Fruit fly (Drosophila melanogaster) whole organism, embryonic: Measurements from ENCODE around the gene CG9662.
A peak's percentile ranks its signal among the peaks of the same experiment; 100 is the strongest.

Experiments used
- CG1024 ChIP-seq: fragments of 200-800 bp; sonication (Bioruptor generic); IDR thresholded peaks from 2 replicates; pipeline ENCODE4 v1.3.6; 2022; ENCODE audit warnings: missing biosample characterization, missing genetic modification characterization
- CG10321 ChIP-seq: fragments of 200-800 bp; sonication (Bioruptor generic); IDR thresholded peaks from 2 replicates; pipeline ENCODE4 v1.3.6; 2022; ENCODE audit warnings: missing biosample characterization, missing genetic modification characterization
- CG10366 ChIP-seq: fragments of 200-800 bp; sonication (Bioruptor generic); IDR thresholded peaks from 2 replicates; pipeline ENCODE4 v1.3.6; 2022; ENCODE audit warnings: missing biosample characterization, missing genetic modification characterization
- CG12155 ChIP-seq: fragments of 200-800 bp; sonication (Bioruptor generic); optimal IDR thresholded peaks from 3 replicates; lab custom pipeline; 2016; ENCODE audit warnings: missing biosample characterization, missing genetic modification characterization
- CG12219 ChIP-seq: fragments of 200-800 bp; sonication (Bioruptor generic); optimal IDR thresholded peaks from 3 replicates; lab custom pipeline; 2018; ENCODE audit warnings: missing biosample characterization, mild to moderate bottlenecking, missing genetic modification characterization
- CG12769 ChIP-seq: fragments of 200-800 bp; sonication (Bioruptor generic); optimal IDR thresholded peaks from 2 replicates; lab custom pipeline; 2019; ENCODE audit warnings: missing biosample characterization, mild to moderate bottlenecking, missing genetic modification characterization, moderate library complexity
- CG14014 ChIP-seq: fragments of 200-800 bp; sonication (Bioruptor generic); IDR thresholded peaks from 2 replicates; pipeline ENCODE4 v1.3.6; 2022; ENCODE audit warnings: missing biosample characterization, missing genetic modification characterization
- CG1602 ChIP-seq: fragments of 200-800 bp; sonication (Bioruptor generic); optimal IDR thresholded peaks from 3 replicates; lab custom pipeline; 2016; ENCODE audit warnings: missing biosample characterization, missing genetic modification characterization
- CG16815 ChIP-seq: fragments of 200-800 bp; sonication (Bioruptor generic); optimal IDR thresholded peaks from 3 replicates; lab custom pipeline; 2017; ENCODE audit warnings: missing biosample characterization, mild to moderate bottlenecking, missing genetic modification characterization
- CG16863 ChIP-seq: fragments of 200-800 bp; sonication (Bioruptor generic); optimal IDR thresholded peaks from 3 replicates; lab custom pipeline; 2016; ENCODE audit warnings: missing biosample characterization, missing genetic modification characterization
- CG17186 ChIP-seq: fragments of 200-800 bp; sonication (Bioruptor generic); optimal IDR thresholded peaks from 3 replicates; lab custom pipeline; 2017; ENCODE audit warnings: missing biosample characterization, missing genetic modification reagents, missing genetic modification characterization
- CG17385 ChIP-seq: fragments of 200-800 bp; sonication (Bioruptor generic); optimal IDR thresholded peaks from 3 replicates; lab custom pipeline; 2018; ENCODE audit warnings: missing biosample characterization, mild to moderate bottlenecking, missing genetic modification characterization
- CG17568 ChIP-seq: fragments of 200-800 bp; sonication (Bioruptor generic); optimal IDR thresholded peaks from 2 replicates; lab custom pipeline; 2018; ENCODE audit warnings: missing biosample characterization, mild to moderate bottlenecking, missing genetic modification characterization, moderate library complexity
- CG32532 ChIP-seq: fragments of 200-800 bp; sonication (Bioruptor generic); IDR thresholded peaks from 2 replicates; pipeline ENCODE4 v1.3.6; 2022; ENCODE audit warnings: missing biosample characterization, missing genetic modification characterization
- CG5953 ChIP-seq: fragments of 200-800 bp; sonication (Bioruptor generic); IDR thresholded peaks from 2 replicates; pipeline ENCODE4 v1.3.6; 2022; ENCODE audit warnings: missing biosample characterization, missing genetic modification characterization
- CG7372 ChIP-seq: fragments of 200-800 bp; sonication (Bioruptor generic); IDR thresholded peaks from 2 replicates; pipeline ENCODE4 v1.3.6; 2022; ENCODE audit warnings: missing biosample characterization, missing genetic modification characterization
- CG9727 ChIP-seq: fragments of 200-800 bp; sonication (Bioruptor generic); optimal IDR thresholded peaks from 3 replicates; lab custom pipeline; 2017; ENCODE audit warnings: missing biosample characterization, mild to moderate bottlenecking, missing genetic modification characterization
- D ChIP-seq, 2 experiments: fragments of 200-800 bp in 1 of 2; fragments of >200 bp in 1 of 2; sonication (Bioruptor generic) in 1 of 2; optimal IDR thresholded peaks; 2 replicates in 1 of 2; 3 replicates in 1 of 2; lab custom pipeline; 2017; ENCODE audit warnings: mild to moderate bottlenecking in 1 of 2, missing biosample characterization in 1 of 2, missing genetic modification characterization in 1 of 2, missing genetic modification reagents in 1 of 2
- Dbx ChIP-seq: fragments of 200-800 bp; sonication (Bioruptor generic); IDR thresholded peaks from 3 replicates; pipeline ENCODE4 v1.3.6; 2022; ENCODE audit warnings: missing biosample characterization, missing genetic modification characterization
- Elba2 ChIP-seq: fragments of 200-800 bp; sonication (Bioruptor generic); optimal IDR thresholded peaks from 3 replicates; lab custom pipeline; 2016; ENCODE audit warnings: missing biosample characterization, missing genetic modification characterization
- Ets65A ChIP-seq: fragments of 200-800 bp; sonication (Bioruptor generic); peaks from one replicate; lab custom pipeline; 2016; ENCODE audit warnings: missing biosample characterization, missing genetic modification characterization
- HLH3B ChIP-seq: fragments of 200-800 bp; sonication (Bioruptor generic); IDR thresholded peaks from 2 replicates; pipeline ENCODE4 v1.3.6; 2022; ENCODE audit warnings: missing biosample characterization, missing genetic modification characterization
- Hr78 ChIP-seq, 2 experiments: fragments of 200-800 bp in 1 of 2; fragments of >200 bp in 1 of 2; sonication (Bioruptor generic) in 1 of 2; optimal IDR thresholded peaks; 2 replicates each; lab custom pipeline; 2017 to 2019; ENCODE audit warnings: missing biosample characterization in 2 of 2, missing genetic modification characterization in 2 of 2, mild to moderate bottlenecking in 1 of 2, moderate library complexity in 1 of 2
- Poxn ChIP-seq: fragments of 200-800 bp; sonication (Bioruptor generic); IDR thresholded peaks from 2 replicates; pipeline ENCODE4 v1.3.6; 2022; ENCODE audit warnings: missing biosample characterization, missing genetic modification characterization
- Six4 ChIP-seq: fragments of 200-800 bp; sonication (Bioruptor generic); optimal IDR thresholded peaks from 2 replicates; lab custom pipeline; 2016; ENCODE audit warnings: missing biosample characterization, missing genetic modification characterization
- TFAM ChIP-seq: fragments of 200-800 bp; sonication (Bioruptor generic); optimal IDR thresholded peaks from 2 replicates; lab custom pipeline; 2017; ENCODE audit warnings: missing biosample characterization, missing genetic modification characterization, inconsistent platforms
- Vsx1 ChIP-seq: fragments of 200-800 bp; sonication (Bioruptor generic); optimal IDR thresholded peaks from 2 replicates; lab custom pipeline; 2017; ENCODE audit warnings: missing biosample characterization, mild to moderate bottlenecking, missing genetic modification characterization, missing genetic modification reagents
- amos ChIP-seq: fragments of 200-800 bp; sonication (Bioruptor generic); IDR thresholded peaks from 2 replicates; pipeline ENCODE4 v1.3.6; 2022; ENCODE audit warnings: missing biosample characterization, missing genetic modification characterization; ENCODE audit not compliant: partially characterized antibody
- ato ChIP-seq: fragments of 200-800 bp; sonication (Bioruptor generic); IDR thresholded peaks from 2 replicates; pipeline ENCODE4 v1.3.6; 2022; ENCODE audit warnings: missing biosample characterization, missing genetic modification characterization; ENCODE audit not compliant: partially characterized antibody
- bcd ChIP-seq: fragments of 200-800 bp; sonication (Bioruptor generic); optimal IDR thresholded peaks from 2 replicates; lab custom pipeline; 2017; ENCODE audit warnings: missing biosample characterization, mild to moderate bottlenecking, missing genetic modification characterization
- bsh ChIP-seq, 2 experiments: fragments of 200-800 bp; sonication (Bioruptor generic); optimal IDR thresholded peaks; 2 replicates each; lab custom pipeline; 2017 to 2018; ENCODE audit warnings: mild to moderate bottlenecking in 2 of 2, missing biosample characterization in 2 of 2, missing genetic modification characterization in 2 of 2, moderate library complexity in 1 of 2
- chinmo ChIP-seq: fragments of 200-800 bp; sonication (Bioruptor generic); IDR thresholded peaks from 4 replicates; pipeline ENCODE4 v1.3.6; 2022; ENCODE audit warnings: missing biosample characterization, missing genetic modification characterization; ENCODE audit not compliant: partially characterized antibody
- ci ChIP-seq: fragments of 200-800 bp; sonication (Bioruptor generic); IDR thresholded peaks from 3 replicates; pipeline ENCODE4 v1.3.6; 2022; ENCODE audit warnings: missing biosample characterization, missing genetic modification characterization
- cwo ChIP-seq: fragments of 200-800 bp; sonication (Bioruptor generic); optimal IDR thresholded peaks from 3 replicates; lab custom pipeline; 2017; ENCODE audit warnings: missing biosample characterization, missing genetic modification characterization, mild to moderate bottlenecking, moderate library complexity, missing genetic modification reagents
- ewg ChIP-seq: fragments of 200-800 bp; sonication (Bioruptor generic); optimal IDR thresholded peaks from 3 replicates; lab custom pipeline; 2017; ENCODE audit warnings: mild to moderate bottlenecking, missing biosample characterization, missing genetic modification reagents, missing genetic modification characterization
- fd64A ChIP-seq: fragments of 200-800 bp; sonication (Bioruptor generic); optimal IDR thresholded peaks from 3 replicates; lab custom pipeline; 2018; ENCODE audit warnings: missing biosample characterization, mild to moderate bottlenecking, missing genetic modification characterization
- ftz-f1 ChIP-seq: fragments of 200-800 bp; sonication (Bioruptor generic); optimal IDR thresholded peaks from 2 replicates; lab custom pipeline; 2016; ENCODE audit warnings: missing biosample characterization, missing genetic modification characterization
- gcm2 ChIP-seq: fragments of 200-800 bp; sonication (Bioruptor generic); optimal IDR thresholded peaks from 2 replicates; lab custom pipeline; 2016; ENCODE audit warnings: missing biosample characterization, missing genetic modification characterization
- grn ChIP-seq: fragments of 200-800 bp; sonication (Bioruptor generic); optimal IDR thresholded peaks from 3 replicates; lab custom pipeline; 2017; ENCODE audit warnings: missing biosample characterization, missing genetic modification characterization
- klu ChIP-seq: fragments of 200-800 bp; sonication (Bioruptor generic); IDR thresholded peaks from 2 replicates; pipeline ENCODE4 v1.3.6; 2022; ENCODE audit warnings: missing biosample characterization, missing genetic modification characterization
- lov ChIP-seq, 2 experiments: fragments of 200-800 bp in 1 of 2; fragments of >200 bp in 1 of 2; sonication (Bioruptor generic) in 1 of 2; IDR thresholded peaks in 1 of 2; optimal IDR thresholded peaks in 1 of 2; 2 replicates in 1 of 2; 3 replicates in 1 of 2; pipeline versions ENCODE4 v1.3.6 to Lab custom; 2017 to 2022; ENCODE audit warnings: missing biosample characterization in 1 of 2, missing genetic modification characterization in 1 of 2
- nom ChIP-seq: fragments of 200-800 bp; sonication (Bioruptor generic); optimal IDR thresholded peaks from 2 replicates; lab custom pipeline; 2017; ENCODE audit warnings: missing biosample characterization, missing genetic modification characterization, mild to moderate bottlenecking, moderate library complexity, missing genetic modification reagents
- pros ChIP-seq: fragments of 200-800 bp; sonication (Bioruptor generic); optimal IDR thresholded peaks from 3 replicates; lab custom pipeline; 2019; ENCODE audit warnings: missing biosample characterization, mild to moderate bottlenecking, missing genetic modification characterization, moderate library complexity
- rib ChIP-seq: fragments of 200-800 bp; sonication (Bioruptor generic); IDR thresholded peaks from 2 replicates; pipeline ENCODE4 v1.3.6; 2022; ENCODE audit warnings: missing biosample characterization, missing genetic modification characterization
- ro ChIP-seq: fragments of 200-800 bp; sonication (Bioruptor generic); IDR thresholded peaks from 2 replicates; pipeline ENCODE4 v1.3.6; 2022; ENCODE audit warnings: missing biosample characterization, missing genetic modification characterization
- salm ChIP-seq: fragments of 200-800 bp; sonication (Bioruptor generic); optimal IDR thresholded peaks from 2 replicates; lab custom pipeline; 2018; ENCODE audit warnings: missing biosample characterization, mild to moderate bottlenecking, missing genetic modification characterization
- sd ChIP-seq: fragments of 200-800 bp; sonication (Bioruptor generic); optimal IDR thresholded peaks from 3 replicates; lab custom pipeline; 2018; ENCODE audit warnings: missing biosample characterization, mild to moderate bottlenecking, missing genetic modification characterization, moderate library complexity
- sens-2 ChIP-seq: fragments of 200-800 bp; sonication (Bioruptor generic); IDR thresholded peaks from 2 replicates; pipeline ENCODE4 v1.3.6; 2022; ENCODE audit warnings: missing biosample characterization, missing genetic modification characterization
- sqz ChIP-seq: fragments of 200-800 bp; sonication (Bioruptor generic); optimal IDR thresholded peaks from 3 replicates; lab custom pipeline; 2018; ENCODE audit warnings: missing biosample characterization, mild to moderate bottlenecking, missing genetic modification characterization
- tio ChIP-seq: fragments of 200-800 bp; sonication (Bioruptor generic); optimal IDR thresholded peaks from 2 replicates; lab custom pipeline; 2017; ENCODE audit warnings: missing biosample characterization, missing genetic modification characterization, inconsistent platforms

Gene CG9662

dm6 chr2L:3356193-3356645 lies 20.3 kb downstream of the CG9662 start (continued):
- TF ChIP-seq CG17186 (GFP tag; lab: Kevin White, UChicago) (no peak), bsh (GFP tag; optimal IDR thresholded peaks at IDR 0.05; lab: Kevin White, UChicago) (peak in 1 of 2 experiments; percentile 76), sens-2 (no peak), grn (no peak), CG17385 (GFP tag; lab: Kevin White, UChicago) (peak; percentile 24), CG1602 (GFP tag; lab: Kevin White, UChicago) (no peak), tio (GFP tag; lab: Kevin White, UChicago) (no peak), CG5953 (GFP tag; lab: Robert Waterston, UW) (no peak), cwo (GFP tag; lab: Kevin White, UChicago) (peak; percentile 58), CG17568 (GFP tag; lab: Kevin White, UChicago) (no peak), D (optimal IDR thresholded peaks at IDR 0.05; lab: Kevin White, UChicago) (no peak), D (GFP tag; optimal IDR thresholded peaks at IDR 0.05; lab: Kevin White, UChicago) (no peak), nom (GFP tag; lab: Kevin White, UChicago) (peak; percentile 95), CG10321 (GFP tag; lab: Robert Waterston, UW) (no peak), Ets65A (GFP tag; lab: Kevin White, UChicago) (peak; percentile 55), CG12219 (GFP tag; lab: Kevin White, UChicago) (no peak), sd (peak; percentile 28), Elba2 (GFP tag; lab: Kevin White, UChicago) (no peak), Vsx1 (GFP tag; lab: Kevin White, UChicago) (peak; percentile 18), bcd (no peak), gcm2 (no peak), CG14014 (0 out of 2 replicates have a peak, but pooled peaks have one; percentile 22), rib (GFP tag; lab: Robert Waterston, UW) (peak; percentile 61; the same call in 1 of the 2 replicates), salm (tag; lab: Kevin White, UChicago) (no peak), Six4 (GFP tag; lab: Kevin White, UChicago) (no peak), ro (GFP tag; lab: Robert Waterston, UW) (no peak), HLH3B (GFP tag; lab: Robert Waterston, UW) (no peak)

- TF ChIP-seq CG12769 (tag; lab: Kevin White, UChicago) = peak; percentile 29
- no peak for TF ChIP-seq pros (GFP tag; lab: Kevin White, UChicago)
- no peak for TF ChIP-seq ftz-f1 (GFP tag; lab: Kevin White, UChicago)
- TF ChIP-seq ewg (GFP tag; lab: Kevin White, UChicago) = no peak
- no peak for TF ChIP-seq CG12155 (GFP tag; lab: Kevin White, UChicago)
- no peak for TF ChIP-seq Poxn (GFP tag; lab: Robert Waterston, UW)
- TF ChIP-seq chinmo (GFP tag; lab: Robert Waterston, UW) = 0 out of 4 replicates have a peak, but pooled peaks have one; percentile 49
- TF ChIP-seq sqz (GFP tag; lab: Kevin White, UChicago) = no peak
- TF ChIP-seq CG7372 = peak; percentile 88
- peak; percentile 28; the same call in 1 of the 3 replicates for TF ChIP-seq ci (GFP tag; lab: Robert Waterston, UW)
- no peak for TF ChIP-seq CG16863
- TF ChIP-seq ato (GFP tag; lab: Robert Waterston, UW) = no peak
- TF ChIP-seq CG16815 (GFP tag; lab: Kevin White, UChicago) = no peak
- no peak for TF ChIP-seq CG10366 (GFP tag; lab: Robert Waterston, UW)
- 0 out of 3 replicates have a peak, but pooled peaks have one; percentile 13 for TF ChIP-seq Dbx
- peak; percentile 28; the same call in 1 of the 2 replicates for TF ChIP-seq klu (GFP tag; lab: Robert Waterston, UW)
- TF ChIP-seq fd64A (GFP tag; lab: Kevin White, UChicago) = no peak
- TF ChIP-seq CG32532 = peak; percentile 38; the same call in 1 of the 2 replicates
- no peak for TF ChIP-seq CG9727 (GFP tag; lab: Kevin White, UChicago)
- no peak for TF ChIP-seq CG1024 (GFP tag; lab: Robert Waterston, UW)
- no peak for TF ChIP-seq Hr78 (GFP tag; optimal IDR thresholded peaks at IDR 0.05; lab: Kevin White, UChicago)
- TF ChIP-seq lov (optimal IDR thresholded peaks at IDR 0.05; lab: Kevin White, UChicago) = no peak
- TF ChIP-seq lov (GFP tag; IDR thresholded peaks at IDR 0.05; lab: Robert Waterston, UW) = no peak
- no peak for TF ChIP-seq amos (GFP tag; lab: Robert Waterston, UW)
- no peak for TF ChIP-seq TFAM (GFP tag; lab: Kevin White, UChicago)
Measured at dm6 chr2L:3355791-3356190, 20.7 kb downstream of the CG9662 start.
